Worm (Caenorhabditis elegans): Measurements from ENCODE around the gene Y66D12A.11.

Gene Y66D12A.11

DNA sequence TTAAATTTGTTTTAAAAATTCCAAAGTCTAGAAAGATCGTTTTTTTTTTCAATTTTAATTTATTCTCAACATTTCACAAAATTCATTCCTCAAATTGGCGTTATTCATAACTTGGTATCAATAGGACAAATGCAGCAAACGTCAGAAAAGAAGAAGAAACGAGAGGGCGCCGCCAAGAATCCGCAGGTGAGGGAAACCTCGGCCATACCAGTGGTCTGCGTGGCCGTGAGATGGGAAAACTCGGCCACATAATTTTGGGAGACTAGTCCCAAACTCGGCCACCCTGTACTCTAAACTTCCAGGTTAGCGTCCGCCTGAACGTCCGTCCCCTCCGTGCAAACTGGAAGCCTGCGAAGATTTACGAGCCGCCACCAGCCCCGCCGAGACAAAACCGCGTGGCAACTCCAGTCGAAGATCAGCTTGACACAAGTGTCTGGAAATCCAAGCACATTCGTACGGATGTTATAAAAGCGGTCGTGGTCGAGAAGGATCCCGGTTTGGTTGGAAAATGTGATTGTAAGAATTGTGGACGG lies at the start of gene Y66D12A.11:
Y66D12A.11 (plus strand) TSS at position 51 of the 533 bp plus-strand sequence.
- TF ChIP-seq dmd-4 (tag; optimal IDR thresholded peaks at IDR 0.05), result no peak
- TF ChIP-seq unc-39 (tag; optimal IDR thresholded peaks at IDR 0.05), result no peak
- TF ChIP-seq nhr-11 (tag; optimal IDR thresholded peaks at IDR 0.05), result no peak
- TF ChIP-seq peb-1 (tag; optimal IDR thresholded peaks at IDR 0.05), result no peak
- TF ChIP-seq fos-1 (tag; optimal IDR thresholded peaks at IDR 0.05), result no peak
- no peak for TF ChIP-seq lin-11 (tag; optimal IDR thresholded peaks at IDR 0.05)
- no peak for TF ChIP-seq nhr-237 (tag; optimal IDR thresholded peaks at IDR 0.05)
- TF ChIP-seq crh-2 (tag; optimal IDR thresholded peaks at IDR 0.05), result no peak

DNA sequence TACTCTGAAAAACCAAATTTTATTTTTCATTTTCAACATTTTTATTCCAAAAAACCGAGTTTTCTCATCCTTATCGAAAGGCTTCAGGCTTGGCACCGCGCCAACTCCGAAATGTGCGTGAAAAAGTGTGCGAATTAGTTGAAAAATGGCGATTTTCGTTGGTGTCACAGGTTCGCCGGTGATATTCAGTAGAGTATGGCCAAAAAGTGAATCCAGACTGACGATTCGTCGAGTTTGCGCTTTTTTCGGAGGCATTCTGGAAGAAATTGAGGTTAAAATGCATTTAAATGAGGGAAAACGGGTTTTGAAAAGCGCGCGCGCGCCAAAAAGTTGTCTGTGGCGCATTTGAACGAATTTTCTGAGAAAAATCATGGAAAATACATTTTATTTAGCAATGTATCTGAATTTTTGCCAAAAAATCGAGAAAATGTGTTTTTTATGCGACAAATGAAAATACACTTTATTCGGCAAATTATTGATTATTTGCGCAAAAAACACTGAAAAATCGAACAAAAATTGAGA lies 39.7 kb upstream of the Y66D12A.11 start, which contains the start of the genes Y66D12A.16 and such-1:
Y66D12A.16 (plus strand) TSS at position 51 of the 522 bp plus-strand sequence.
such-1 (minus strand) TSS at position 256 of the 522 bp plus-strand sequence.
- no peak for TF ChIP-seq F13H6.1 (tag; optimal IDR thresholded peaks at IDR 0.05)
- no peak for TF ChIP-seq unc-55 (GFP tag; optimal IDR thresholded peaks at IDR 0.05)
- TF ChIP-seq Y55F3AM.14 (GFP tag; optimal IDR thresholded peaks at IDR 0.05), result no peak
- TF ChIP-seq ceh-16 (tag; optimal IDR thresholded peaks at IDR 0.05), result no peak
- TF ChIP-seq sma-3 (GFP tag; optimal IDR thresholded peaks at IDR 0.05), result no peak
- TF ChIP-seq unc-39 (tag; optimal IDR thresholded peaks at IDR 0.05), result no peak
- TF ChIP-seq ztf-11 (tag; optimal IDR thresholded peaks at IDR 0.05), result no peak
- no peak for TF ChIP-seq fos-1 (tag; optimal IDR thresholded peaks at IDR 0.05)
- TF ChIP-seq blmp-1 (tag; optimal IDR thresholded peaks at IDR 0.05; ENCODE audit: insufficient read depth), result no peak
- no peak for TF ChIP-seq sem-4 (tag; optimal IDR thresholded peaks at IDR 0.05)
- no peak for TF ChIP-seq ZK546.5 (tag; optimal IDR thresholded peaks at IDR 0.05)
- no peak for TF ChIP-seq nhr-77 (tag; optimal IDR thresholded peaks at IDR 0.05)
- TF ChIP-seq nhr-237 (tag; optimal IDR thresholded peaks at IDR 0.05), result no peak
- TF ChIP-seq lsy-2 (tag; optimal IDR thresholded peaks at IDR 0.05), result no peak
- TF ChIP-seq aly-2 (tag; optimal IDR thresholded peaks at IDR 0.05), result no peak
- no peak for TF ChIP-seq nhr-10 (tag; optimal IDR thresholded peaks at IDR 0.05)

DNA sequence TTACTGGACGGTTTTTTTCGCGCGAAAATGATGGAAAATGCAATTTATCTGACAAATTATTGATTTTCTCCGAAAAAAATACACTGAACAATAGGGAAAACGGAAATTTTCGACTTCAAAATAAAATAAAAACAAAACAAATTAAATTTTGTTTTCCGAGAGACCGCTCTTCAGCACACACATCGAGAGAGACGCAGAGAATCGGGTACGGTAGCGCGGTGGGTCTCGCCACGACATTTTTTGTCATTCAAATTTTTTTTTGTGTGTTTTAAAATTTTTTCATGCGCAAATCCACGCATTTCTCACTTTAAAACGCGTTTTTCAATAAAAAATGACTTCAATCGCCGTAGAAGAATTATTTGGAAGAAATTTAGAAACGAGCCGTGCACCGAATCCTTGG lies 39.2 kb upstream of the Y66D12A.11 start:
- no peak for TF ChIP-seq aly-2 (tag; optimal IDR thresholded peaks at IDR 0.05)
- TF ChIP-seq nhr-23 (tag; optimal IDR thresholded peaks at IDR 0.05), result no peak
- no peak for TF ChIP-seq lsy-2 (tag; optimal IDR thresholded peaks at IDR 0.05)

DNA sequence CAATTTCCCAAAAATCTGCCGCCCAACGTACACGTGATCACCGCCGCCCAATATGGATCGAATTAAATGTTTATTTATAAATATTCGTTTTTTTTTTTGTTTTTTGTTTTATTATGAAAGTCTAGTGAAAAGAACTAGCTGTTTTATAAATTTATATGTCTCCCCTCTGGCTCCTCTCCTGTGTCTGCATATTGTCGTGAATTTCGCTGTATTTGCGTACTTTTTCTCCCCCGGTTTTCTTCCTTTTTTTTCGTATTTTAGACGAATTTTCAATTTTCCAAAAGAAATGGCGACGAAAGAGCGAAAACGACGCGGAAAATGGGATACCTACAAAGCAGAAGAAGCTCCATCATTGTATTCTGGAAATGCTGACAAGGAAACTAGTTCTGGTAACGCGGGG lies 36.9 kb upstream of the Y66D12A.11 start, which contains the start of gene xpb-1:
xpb-1 (plus strand) TSS at position 262 of the 400 bp plus-strand sequence.
- peak; percentile 5 for TF ChIP-seq C34F6.9 (tag; optimal IDR thresholded peaks at IDR 0.05)
- TF ChIP-seq unc-55 (GFP tag; optimal IDR thresholded peaks at IDR 0.05), result peak; percentile 48
- no peak for TF ChIP-seq nhr-129 (tag; optimal IDR thresholded peaks at IDR 0.05)
- TF ChIP-seq gmeb-1 (tag; optimal IDR thresholded peaks at IDR 0.05), result peak; percentile 54
- TF ChIP-seq lsy-2 (tag; optimal IDR thresholded peaks at IDR 0.05), result peak in 1 of 2 experiments; percentile 42

DNA sequence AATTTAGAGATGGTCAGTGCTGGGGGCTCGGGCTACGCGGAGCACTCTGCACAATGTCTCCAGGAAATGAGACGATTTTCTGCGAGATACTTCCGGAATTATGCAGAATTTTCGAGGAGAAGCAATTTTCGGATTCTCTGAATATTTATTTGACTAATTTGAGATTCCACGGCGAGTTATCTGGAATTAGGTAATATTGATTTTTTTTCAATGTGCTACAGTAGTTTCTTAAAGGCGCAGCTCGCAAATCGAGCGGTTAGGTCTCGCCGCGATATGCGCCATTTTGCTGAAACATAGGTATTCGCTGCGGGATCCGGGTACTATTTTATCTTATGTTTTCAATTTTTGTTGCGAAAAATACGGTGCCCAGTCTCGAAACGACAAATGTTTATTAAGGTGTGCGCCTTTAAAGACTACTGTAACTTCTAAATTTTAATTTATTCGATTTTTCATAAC lies 28.6 kb upstream of the Y66D12A.11 start, which contains the start of gene nrps-1:
nrps-1 (plus strand) TSS at position 51 of the 456 bp plus-strand sequence.
- TF ChIP-seq ztf-4 (tag; optimal IDR thresholded peaks at IDR 0.05), result no peak

DNA sequence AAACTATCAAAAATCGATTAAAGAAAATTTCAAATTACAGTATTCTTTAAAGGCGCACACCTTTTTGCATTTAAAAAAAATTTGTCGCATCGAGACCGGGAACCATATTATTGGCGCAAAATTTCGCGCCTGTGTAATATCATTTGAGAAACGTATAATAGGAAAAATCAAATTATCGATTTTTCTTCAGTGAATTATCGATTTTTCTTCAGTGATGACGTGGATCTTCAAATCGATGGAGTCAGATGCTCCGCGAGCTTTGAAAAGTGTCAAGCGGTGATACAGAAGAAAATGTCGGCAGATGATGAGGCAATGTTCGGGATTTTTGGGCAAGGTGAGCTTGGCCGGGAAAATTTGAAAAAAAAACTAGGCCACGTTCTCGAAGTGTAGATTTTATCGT lies 27.8 kb upstream of the Y66D12A.11 start:
- no peak for TF ChIP-seq aly-2 (tag; optimal IDR thresholded peaks at IDR 0.05)
- no peak for TF ChIP-seq lin-11 (tag; optimal IDR thresholded peaks at IDR 0.05)
- TF ChIP-seq mdl-1 (tag; optimal IDR thresholded peaks at IDR 0.05), result no peak
- no peak for TF ChIP-seq dmd-4 (tag; optimal IDR thresholded peaks at IDR 0.05)

DNA sequence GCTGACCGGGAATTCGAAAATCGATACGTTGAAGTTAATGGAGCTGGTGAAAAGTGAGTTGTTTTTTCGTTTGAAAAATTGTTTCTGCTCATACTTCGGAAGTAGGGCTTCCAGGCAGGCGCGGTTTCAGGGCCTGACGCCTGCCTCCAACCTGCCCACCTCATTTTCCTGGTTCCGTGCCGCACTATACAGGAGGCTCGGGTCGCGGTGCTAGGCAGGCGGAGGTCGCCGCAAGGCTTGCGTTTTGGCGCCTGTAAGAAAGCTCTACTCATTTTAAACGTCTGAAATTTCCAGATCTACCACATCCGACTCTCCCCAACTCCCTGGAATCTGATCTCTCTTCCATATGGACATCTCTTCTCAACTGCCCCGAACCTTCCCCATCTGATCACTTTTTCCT lies 18.3 kb upstream of the Y66D12A.11 start:
- no peak for TF ChIP-seq sma-9 (GFP tag; optimal IDR thresholded peaks at IDR 0.05)
- no peak for TF ChIP-seq sma-9 (tag; optimal IDR thresholded peaks at IDR 0.05)
- no peak for TF ChIP-seq mbf-1 (tag; optimal IDR thresholded peaks at IDR 0.05)
- TF ChIP-seq alr-1 (tag; optimal IDR thresholded peaks at IDR 0.05), result no peak
- no peak for TF ChIP-seq lsy-2 (tag; optimal IDR thresholded peaks at IDR 0.05)
- no peak for TF ChIP-seq ztf-4 (tag; optimal IDR thresholded peaks at IDR 0.05)
- no peak for TF ChIP-seq nhr-25 (tag; optimal IDR thresholded peaks at IDR 0.05)
- no peak for TF ChIP-seq Y55F3AM.14 (GFP tag; optimal IDR thresholded peaks at IDR 0.05)
- TF ChIP-seq peb-1 (tag; optimal IDR thresholded peaks at IDR 0.05), result no peak
- TF ChIP-seq skn-1 (tag; optimal IDR thresholded peaks at IDR 0.05), result no peak
- no peak for TF ChIP-seq nhr-77 (tag; optimal IDR thresholded peaks at IDR 0.05)
- TF ChIP-seq crh-2 (tag; optimal IDR thresholded peaks at IDR 0.05), result no peak
- TF ChIP-seq nhr-12 (tag; optimal IDR thresholded peaks at IDR 0.05), result no peak
- TF ChIP-seq sem-4 (tag; optimal IDR thresholded peaks at IDR 0.05), result no peak
- TF ChIP-seq unc-55 (GFP tag; optimal IDR thresholded peaks at IDR 0.05), result no peak
- no peak for TF ChIP-seq lin-39 (tag; optimal IDR thresholded peaks at IDR 0.05)
- TF ChIP-seq egl-27 (tag; optimal IDR thresholded peaks at IDR 0.05), result no peak
